Worm (Caenorhabditis elegans) whole organism, mixed stage, embryonic: ENCODE measurements around the gene papl-1.

Experiments
- drap-1 ChIP-seq: fragments of 200-800 bp; sonication (Bioruptor generic); optimal IDR thresholded peaks from 3 replicates; lab custom pipeline; 2018; ENCODE audit warnings: mild to moderate bottlenecking, missing genetic modification characterization, missing compliant biosample characterization
- nhr-12 ChIP-seq: fragments of 150-350 bp; optimal IDR thresholded peaks from 2 replicates; lab custom pipeline; 2014; ENCODE audit warnings: missing biosample characterization, missing genetic modification characterization
- nhr-76 ChIP-seq: sonication (generic microtip); optimal IDR thresholded peaks from 2 replicates; lab custom pipeline; 2017; ENCODE audit warnings: missing biosample characterization, missing genetic modification characterization

ce11 chrV:12752407-12752806, 7.2 kb downstream of the papl-1 start, which contains the start of gene C15C8.8:
- no peak for TF ChIP-seq drap-1 (GFP tag; lab: Kevin White, UChicago)
- TF ChIP-seq nhr-76 (tag; lab: Kevin White, UChicago) = no peak
- TF ChIP-seq nhr-12 (tag; lab: Kevin White, UChicago) = no peak
